Worm (Caenorhabditis elegans) whole organism, L3 larva: Measurements from ENCODE around the gene trk-1.

Experiments used
- ZK546.5 ChIP-seq: sonication (generic microtip); optimal IDR thresholded peaks from 2 replicates; lab custom pipeline; 2017; ENCODE audit warnings: missing biosample characterization, missing genetic modification characterization
- ama-1 ChIP-seq: fragments of 150-350 bp; optimal IDR thresholded peaks from 2 replicates; lab custom pipeline; 2018
- ceh-16 ChIP-seq: sonication (generic microtip); optimal IDR thresholded peaks from 2 replicates; lab custom pipeline; 2017; ENCODE audit warnings: missing biosample characterization, missing genetic modification characterization
- ceh-28 ChIP-seq: fragments of 150-350 bp; optimal IDR thresholded peaks from 2 replicates; lab custom pipeline; 2014; ENCODE audit warnings: missing biosample characterization, missing genetic modification reagents, missing genetic modification characterization
- ceh-82 ChIP-seq: fragments of 150-350 bp; optimal IDR thresholded peaks from 2 replicates; lab custom pipeline; 2014; ENCODE audit warnings: missing biosample characterization, missing genetic modification characterization
- elt-1 ChIP-seq: fragments of 150-350 bp; optimal IDR thresholded peaks from 2 replicates; lab custom pipeline; 2014; ENCODE audit warnings: missing biosample characterization, missing genetic modification characterization
- elt-2 ChIP-seq: sonication (generic microtip); optimal IDR thresholded peaks from 2 replicates; lab custom pipeline; 2016; ENCODE audit warnings: missing genetic modification reagents, mild to moderate bottlenecking, missing genetic modification characterization, missing compliant biosample characterization
- elt-3 ChIP-seq, 3 experiments: fragments of 150-350 bp in 1 of 3; sonication (generic microtip) in 2 of 3; optimal IDR thresholded peaks; 2 replicates in 2 of 3; 4 replicates in 1 of 3; lab custom pipeline; 2014 to 2017; ENCODE audit warnings: missing biosample characterization in 3 of 3, missing genetic modification characterization in 3 of 3
- eor-1 ChIP-seq, 2 experiments: fragments of 150-350 bp; optimal IDR thresholded peaks; 2 replicates each; lab custom pipeline; 2014 to 2018; ENCODE audit warnings: missing biosample characterization in 2 of 2, missing genetic modification characterization in 2 of 2
- fos-1 ChIP-seq: fragments of 150-350 bp; optimal IDR thresholded peaks from 2 replicates; lab custom pipeline; 2014; ENCODE audit warnings: missing biosample characterization, missing genetic modification characterization
- hmg-11 ChIP-seq: sonication (generic microtip); optimal IDR thresholded peaks from 2 replicates; lab custom pipeline; 2016; ENCODE audit warnings: missing genetic modification characterization, missing compliant biosample characterization
- jun-1 ChIP-seq: fragments of 150-350 bp; optimal IDR thresholded peaks from 2 replicates; lab custom pipeline; 2014; ENCODE audit warnings: missing biosample characterization, missing genetic modification reagents, missing genetic modification characterization
- lin-15B ChIP-seq: fragments of 150-350 bp; optimal IDR thresholded peaks from 2 replicates; lab custom pipeline; 2014; ENCODE audit warnings: missing biosample characterization, missing genetic modification characterization
- lin-39 ChIP-seq: fragments of 150-350 bp; optimal IDR thresholded peaks from 2 replicates; lab custom pipeline; 2018; ENCODE audit warnings: missing biosample characterization, missing genetic modification reagents, missing genetic modification characterization
- lsy-12 ChIP-seq: sonication (generic microtip); optimal IDR thresholded peaks from 2 replicates; lab custom pipeline; 2016; ENCODE audit warnings: mild to moderate bottlenecking, missing genetic modification characterization, missing compliant biosample characterization
- mml-1 ChIP-seq: fragments of 150-350 bp; sonication (generic microtip); optimal IDR thresholded peaks from 3 replicates; lab custom pipeline; 2014; ENCODE audit warnings: missing biosample characterization, missing genetic modification characterization
- nfya-1 ChIP-seq: sonication (generic microtip); optimal IDR thresholded peaks from 2 replicates; lab custom pipeline; 2017; ENCODE audit warnings: missing genetic modification characterization, mild to moderate bottlenecking, missing compliant biosample characterization, antibody characterized with exemption, moderate library complexity; ENCODE audit not compliant: insufficient read depth
- nhr-12 ChIP-seq: fragments of 150-350 bp; optimal IDR thresholded peaks from 2 replicates; lab custom pipeline; 2014; ENCODE audit warnings: missing biosample characterization, missing genetic modification characterization
- nhr-23 ChIP-seq: fragments of 150-350 bp; optimal IDR thresholded peaks from 2 replicates; lab custom pipeline; 2014; ENCODE audit warnings: missing biosample characterization, missing genetic modification reagents, missing genetic modification characterization
- nhr-237 ChIP-seq: fragments of 150-350 bp; optimal IDR thresholded peaks from 2 replicates; lab custom pipeline; 2014; ENCODE audit warnings: missing biosample characterization, missing genetic modification characterization
- nhr-28 ChIP-seq: fragments of 150-350 bp; optimal IDR thresholded peaks from 2 replicates; lab custom pipeline; 2014; ENCODE audit warnings: missing biosample characterization, missing genetic modification characterization
- nhr-43 ChIP-seq: sonication (generic microtip); optimal IDR thresholded peaks from 2 replicates; lab custom pipeline; 2016; ENCODE audit warnings: mild to moderate bottlenecking, missing genetic modification characterization, missing compliant biosample characterization; ENCODE audit not compliant: poor library complexity, severe bottlenecking
- nhr-67 ChIP-seq: fragments of 150-350 bp; optimal IDR thresholded peaks from 2 replicates; lab custom pipeline; 2014; ENCODE audit warnings: missing biosample characterization, missing genetic modification characterization
- nhr-76 ChIP-seq: fragments of 150-350 bp; sonication (generic microtip); optimal IDR thresholded peaks from 5 replicates; lab custom pipeline; 2014; ENCODE audit warnings: missing biosample characterization, missing genetic modification characterization
- nhr-77 ChIP-seq: fragments of 150-350 bp; optimal IDR thresholded peaks from 2 replicates; lab custom pipeline; 2014; ENCODE audit warnings: missing biosample characterization, missing genetic modification characterization
- pha-4 ChIP-seq: fragments of 150-350 bp; optimal IDR thresholded peaks from 2 replicates; lab custom pipeline; 2014; ENCODE audit warnings: missing biosample characterization, missing genetic modification reagents, missing genetic modification characterization
- pqm-1 ChIP-seq: fragments of 150-350 bp; optimal IDR thresholded peaks from 2 replicates; lab custom pipeline; 2017; ENCODE audit warnings: missing biosample characterization, missing genetic modification characterization, inconsistent platforms
- snpc-4 ChIP-seq: fragments of 150-350 bp; optimal IDR thresholded peaks from 2 replicates; lab custom pipeline; 2014; ENCODE audit warnings: missing biosample characterization, missing genetic modification characterization
- unc-62 ChIP-seq: fragments of 150-350 bp; sonication (generic microtip); optimal IDR thresholded peaks from 4 replicates; lab custom pipeline; 2014; ENCODE audit warnings: missing biosample characterization, missing genetic modification reagents, missing genetic modification characterization
- ztf-11 ChIP-seq: fragments of 150-350 bp; optimal IDR thresholded peaks from 2 replicates; lab custom pipeline; 2014; ENCODE audit warnings: missing biosample characterization, missing genetic modification characterization

trk-1 gene

ce11 chrX:8995527-8995946 is 44.8 kb upstream of the trk-1 start (continued):
- TF ChIP-seq ztf-11: no peak
- peak; percentile 40 for TF ChIP-seq snpc-4 (tag; lab: Kevin White, UChicago)
- TF ChIP-seq hmg-11 (tag; lab: Kevin White, UChicago): peak; percentile 90
- TF ChIP-seq ceh-16 (tag; lab: Kevin White, UChicago): no peak
- no peak for TF ChIP-seq eor-1 (tag; optimal IDR thresholded peaks at IDR 0.05; lab: Kevin White, UChicago)
- TF ChIP-seq fos-1: no peak
- no peak for TF ChIP-seq ama-1
- TF ChIP-seq elt-2 (tag; lab: Kevin White, UChicago): no peak
- TF ChIP-seq pqm-1: no peak
- no peak for TF ChIP-seq nhr-237 (tag; lab: Kevin White, UChicago)

ce11 chrX:8991856-8992456 is 41.2 kb upstream of the trk-1 start, which contains the start of gene C24A3.4:
Gene C24A3.4 (plus strand): TSS chrX:8992406.
- peak; percentile 25 for TF ChIP-seq pqm-1
- no peak for TF ChIP-seq nhr-28

- peak; percentile 55 for TF ChIP-seq elt-1
- TF ChIP-seq jun-1: no peak
Observed at ce11 chrX:8987828-8988227, 37.0 kb upstream of the trk-1 start, which contains the start of gene twk-18. Gene twk-18 (plus strand): TSS chrX:8988128.

DNA sequence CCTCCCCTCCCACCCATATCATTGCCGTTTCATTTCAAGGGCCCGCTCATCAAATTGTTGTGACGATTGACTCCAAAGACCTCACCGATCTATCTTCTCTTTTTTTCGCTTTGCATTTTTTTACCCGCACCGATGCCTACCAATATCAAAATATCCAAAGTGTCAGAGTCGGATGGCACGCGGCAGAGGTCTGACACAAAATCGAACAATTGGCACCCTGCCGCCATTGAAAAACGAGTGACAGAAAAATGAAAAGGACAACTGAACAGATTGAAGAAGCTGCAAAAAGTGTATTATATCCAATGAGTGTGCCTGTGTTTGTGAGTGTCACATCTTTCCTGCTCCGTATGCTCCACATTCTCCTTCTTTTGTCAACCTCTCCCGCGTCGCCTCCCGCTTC is 35.7 kb upstream of the trk-1 start:
- TF ChIP-seq nfya-1: peak; percentile 26
- TF ChIP-seq eor-1 (tag; optimal IDR thresholded peaks at IDR 0.05; lab: Kevin White, UChicago): no peak
- no peak for TF ChIP-seq snpc-4 (tag; lab: Kevin White, UChicago)
- no peak for TF ChIP-seq lsy-12 (tag; lab: Kevin White, UChicago)
- no peak for TF ChIP-seq nhr-12

ce11 chrX:8980676-8981075 is 29.9 kb upstream of the trk-1 start, which contains the start of gene nmur-1:
Gene nmur-1 (plus strand): TSS chrX:8980976.
- TF ChIP-seq ZK546.5 (tag; lab: Kevin White, UChicago) (no peak), nhr-77 (no peak), lsy-12 (tag; lab: Kevin White, UChicago) (no peak), mml-1 (tag; lab: Kevin White, UChicago) (no peak), unc-62 (GFP tag; lab: Kevin White, UChicago) (no peak), lin-15B (no peak), nhr-12 (no peak), nhr-43 (no peak), ceh-82 (tag; lab: Kevin White, UChicago) (no peak), nhr-76 (tag; lab: Kevin White, UChicago) (no peak), nhr-67 (tag; lab: Kevin White, UChicago) (no peak), nhr-23 (no peak), pha-4 (tag; lab: Kevin White, UChicago) (no peak), eor-1 (tag; optimal IDR thresholded peaks at IDR 0.05; lab: Kevin White, UChicago) (no peak), nhr-28 (no peak), elt-2 (tag; lab: Kevin White, UChicago) (no peak), ztf-11 (no peak), elt-3 (tag; optimal IDR thresholded peaks at IDR 0.05; lab: Kevin White, UChicago) (no peak)

DNA sequence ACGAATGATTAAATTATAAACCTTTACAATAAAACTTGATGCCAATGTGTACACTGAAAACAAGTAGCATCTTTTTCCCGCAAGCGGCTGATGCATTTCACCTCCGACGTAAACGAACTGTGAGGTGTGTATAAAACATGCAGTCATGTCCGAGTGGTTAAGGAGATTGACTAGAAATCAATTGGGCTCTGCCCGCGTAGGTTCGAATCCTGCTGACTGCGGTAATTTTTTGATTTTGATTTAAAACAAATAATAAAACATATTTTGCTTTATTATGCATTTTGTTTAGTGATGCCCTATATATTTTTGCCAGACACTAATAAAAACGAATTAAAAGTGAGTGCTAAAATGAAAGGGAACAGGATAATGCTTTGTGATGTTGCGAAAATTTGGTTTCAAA is 20.7 kb upstream of the trk-1 start:
- peak; percentile 43 for TF ChIP-seq hmg-11 (tag; lab: Kevin White, UChicago)
- peak; percentile 10 for TF ChIP-seq pqm-1
- TF ChIP-seq lsy-12 (tag; lab: Kevin White, UChicago): no peak
- TF ChIP-seq nhr-237 (tag; lab: Kevin White, UChicago): no peak
- peak; percentile 57 for TF ChIP-seq pha-4 (tag; lab: Kevin White, UChicago)
- peak in 1 of 3 experiments; percentile 35 for TF ChIP-seq elt-3 (tag; optimal IDR thresholded peaks at IDR 0.05; lab: Kevin White, UChicago)
- peak; percentile 25 for TF ChIP-seq nfya-1
- TF ChIP-seq ceh-28: peak; percentile 16
- TF ChIP-seq eor-1 (tag; optimal IDR thresholded peaks at IDR 0.05; lab: Kevin White, UChicago): no peak
- peak; percentile 13 for TF ChIP-seq elt-2 (tag; lab: Kevin White, UChicago)
- peak; percentile 26 for TF ChIP-seq lin-39 (tag; lab: Kevin White, UChicago)
